Worm (Caenorhabditis elegans) whole organism, young adult: Measurements from ENCODE around the gene sas-7.

Source experiments
- B0261.1 ChIP-seq: sonication (generic microtip); optimal IDR thresholded peaks from 2 replicates; lab custom pipeline; 2016; ENCODE audit warnings: mild to moderate bottlenecking, missing genetic modification characterization, moderate library complexity, missing compliant biosample characterization
- Y56A3A.18 ChIP-seq: fragments of 200-800 bp; sonication (Bioruptor generic); IDR thresholded peaks from 2 replicates; pipeline ENCODE4 v1.3.6; 2022; ENCODE audit warnings: missing genetic modification reagents, missing genetic modification characterization, missing compliant biosample characterization
- ama-1 ChIP-seq, 3 experiments: fragments of 150-350 bp in 1 of 3; sonication (generic microtip) in 2 of 3; optimal IDR thresholded peaks; 2 replicates each; lab custom pipeline; 2014 to 2018; ENCODE audit warnings: missing biosample characterization in 2 of 3, missing genetic modification characterization in 2 of 3, missing genetic modification reagents in 2 of 3
- bed-2 ChIP-seq: fragments of 200-800 bp; sonication (Bioruptor generic); IDR thresholded peaks from 2 replicates; pipeline ENCODE4 v1.3.6; 2022; ENCODE audit warnings: missing genetic modification reagents, missing genetic modification characterization, missing compliant biosample characterization
- fkh-3 ChIP-seq: sonication (generic microtip); optimal IDR thresholded peaks from 2 replicates; lab custom pipeline; 2016; ENCODE audit warnings: mild to moderate bottlenecking, missing genetic modification characterization, missing compliant biosample characterization
- lin-35 ChIP-seq, 3 experiments: fragments of 150-350 bp in 2 of 3; sonication (generic microtip) in 1 of 3; optimal IDR thresholded peaks; 2 replicates each; lab custom pipeline; 2014 to 2018; ENCODE audit warnings: missing biosample characterization in 3 of 3, missing genetic modification characterization in 3 of 3, missing genetic modification reagents in 3 of 3
- nfya-2 ChIP-seq: fragments of 200-800 bp; sonication (Bioruptor generic); IDR thresholded peaks from 2 replicates; pipeline ENCODE4 v1.3.6; 2022; ENCODE audit warnings: missing genetic modification reagents, missing genetic modification characterization, missing compliant biosample characterization
- unc-62 ChIP-seq: fragments of 150-350 bp; optimal IDR thresholded peaks from 2 replicates; lab custom pipeline; 2014; ENCODE audit warnings: missing biosample characterization, missing genetic modification reagents, missing genetic modification characterization
- zfh-2 ChIP-seq: fragments of 200-800 bp; sonication (Bioruptor generic); conservative IDR thresholded peaks from 2 replicates; pipeline ENCODE4 v1.3.6; 2022; ENCODE audit warnings: missing genetic modification reagents, missing genetic modification characterization, missing compliant biosample characterization
- ztf-28 ChIP-seq: fragments of 200-800 bp; sonication (Bioruptor generic); IDR thresholded peaks from 2 replicates; pipeline ENCODE4 v1.3.6; 2022; ENCODE audit warnings: missing genetic modification reagents, missing genetic modification characterization, missing compliant biosample characterization
- ztf-3 ChIP-seq: fragments of 200-800 bp; sonication (Bioruptor generic); optimal IDR thresholded peaks from 2 replicates; lab custom pipeline; 2018; ENCODE audit warnings: mild to moderate bottlenecking, missing genetic modification characterization, missing compliant biosample characterization

DNA sequence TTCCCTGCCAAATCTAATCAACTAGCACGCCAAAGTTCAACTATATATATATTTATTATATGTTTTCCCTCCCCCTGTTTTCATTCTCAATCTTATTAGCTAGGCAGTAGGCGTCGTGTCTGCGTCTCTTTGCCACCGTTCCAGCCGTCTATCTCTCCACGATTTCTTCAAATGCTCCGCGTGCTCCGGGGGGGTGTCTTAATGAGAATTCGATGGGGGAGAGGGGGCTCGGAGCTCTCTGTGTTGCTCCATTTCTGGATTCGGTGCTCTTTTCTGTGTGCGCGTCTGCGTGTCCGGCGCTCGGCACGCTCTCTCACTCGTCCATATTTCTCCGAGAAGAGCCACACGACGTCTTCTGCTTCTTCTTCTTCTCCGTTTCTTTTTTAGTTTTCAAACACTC, 36.6 kb upstream of the sas-7 start:
- TF ChIP-seq bed-2 = no peak
- TF ChIP-seq nfya-2 (GFP tag; lab: Robert Waterston, UW) = no peak
- TF ChIP-seq B0261.1 (tag; lab: Kevin White, UChicago) = no peak
- TF ChIP-seq unc-62 (GFP tag; lab: Kevin White, UChicago) = no peak
- no peak for TF ChIP-seq fkh-3 (tag; lab: Kevin White, UChicago)
- peak; percentile 99 for TF ChIP-seq zfh-2
- TF ChIP-seq lin-35 (GFP tag; optimal IDR thresholded peaks at IDR 0.05; lab: Kevin White, UChicago) = peak in 1 of 3 experiments; percentile 18
- TF ChIP-seq ama-1 (optimal IDR thresholded peaks at IDR 0.05; lab: Kevin White, UChicago) = no peak
- TF ChIP-seq ama-1 (GFP tag; optimal IDR thresholded peaks at IDR 0.05; lab: Kevin White, UChicago) = no peak
- TF ChIP-seq Y56A3A.18 (GFP tag; lab: Robert Waterston, UW) = no peak
- TF ChIP-seq ztf-3 (GFP tag; lab: Kevin White, UChicago) = no peak
- TF ChIP-seq ztf-28 (GFP tag; lab: Robert Waterston, UW) = no peak
